Fruit fly (Drosophila melanogaster) whole organism, embryonic: ENCODE measurements around the gene crq.

ENCODE experiments used
- CG10209 ChIP-seq: fragments of 200-800 bp; sonication (Bioruptor generic); optimal IDR thresholded peaks from 3 replicates; lab custom pipeline; 2017; ENCODE audit warnings: missing biosample characterization, mild to moderate bottlenecking, missing genetic modification characterization, missing genetic modification reagents
- CG12769 ChIP-seq: fragments of 200-800 bp; sonication (Bioruptor generic); optimal IDR thresholded peaks from 2 replicates; lab custom pipeline; 2019; ENCODE audit warnings: missing biosample characterization, mild to moderate bottlenecking, missing genetic modification characterization, moderate library complexity
- CG14667 ChIP-seq: fragments of 200-800 bp; sonication (Bioruptor generic); IDR thresholded peaks from 2 replicates; pipeline ENCODE4 v1.3.6; 2022; ENCODE audit warnings: missing biosample characterization, missing genetic modification characterization
- Deaf1 ChIP-seq: fragments of 200-800 bp; optimal IDR thresholded peaks from 3 replicates; lab custom pipeline; 2019; ENCODE audit warnings: missing biosample characterization, mild to moderate bottlenecking, missing genetic modification characterization, moderate library complexity
- Myb ChIP-seq: fragments of 200-800 bp; sonication (Bioruptor generic); optimal IDR thresholded peaks from 2 replicates; lab custom pipeline; 2016; ENCODE audit warnings: missing biosample characterization, missing genetic modification characterization
- Nf-YA ChIP-seq: fragments of 200-800 bp; sonication (Bioruptor generic); IDR thresholded peaks from 2 replicates; pipeline ENCODE4 v1.3.6; 2022; ENCODE audit warnings: missing biosample characterization, missing genetic modification characterization
- Pdp1 ChIP-seq, 2 experiments: fragments of 200-800 bp; sonication (Bioruptor generic); optimal IDR thresholded peaks; 3 replicates each; lab custom pipeline; 2016; ENCODE audit warnings: missing biosample characterization in 2 of 2, missing genetic modification characterization in 2 of 2, mild to moderate bottlenecking in 1 of 2, moderate library complexity in 1 of 2
- Sox102F ChIP-seq: fragments of 200-800 bp; sonication (Bioruptor generic); optimal IDR thresholded peaks from 2 replicates; lab custom pipeline; 2018; ENCODE audit warnings: missing biosample characterization, mild to moderate bottlenecking, missing genetic modification characterization, moderate library complexity
- Trl ChIP-seq, 3 experiments: fragments of >200 bp in 2 of 3; fragments of 200-800 bp in 1 of 3; sonication (Bioruptor generic) in 1 of 3; optimal IDR thresholded peaks; 2 replicates in 1 of 3; 3 replicates in 2 of 3; lab custom pipeline; 2016 to 2017; ENCODE audit warnings: missing biosample characterization in 1 of 3, missing genetic modification characterization in 1 of 3
- chinmo ChIP-seq: fragments of 200-800 bp; sonication (Bioruptor generic); IDR thresholded peaks from 4 replicates; pipeline ENCODE4 v1.3.6; 2022; ENCODE audit warnings: missing biosample characterization, missing genetic modification characterization; ENCODE audit not compliant: partially characterized antibody
- inv ChIP-seq: fragments of 200-800 bp; sonication (Bioruptor generic); IDR thresholded peaks from 2 replicates; pipeline ENCODE4 v1.3.6; 2022; ENCODE audit warnings: missing biosample characterization, missing genetic modification characterization; ENCODE audit not compliant: partially characterized antibody
- odd ChIP-seq: fragments of 200-800 bp; sonication (Bioruptor generic); optimal IDR thresholded peaks from 2 replicates; lab custom pipeline; 2017; ENCODE audit warnings: missing biosample characterization, mild to moderate bottlenecking, missing genetic modification characterization
- onecut ChIP-seq: fragments of 200-800 bp; sonication (Bioruptor generic); IDR thresholded peaks from 2 replicates; pipeline ENCODE4 v1.3.6; 2022; ENCODE audit warnings: missing biosample characterization, missing genetic modification characterization
- p53 ChIP-seq: fragments of 200-800 bp; sonication (Bioruptor generic); optimal IDR thresholded peaks from 2 replicates; lab custom pipeline; 2016; ENCODE audit warnings: missing biosample characterization, missing genetic modification characterization
- pita ChIP-seq: fragments of 200-800 bp; sonication (Bioruptor generic); optimal IDR thresholded peaks from 2 replicates; lab custom pipeline; 2017; ENCODE audit warnings: missing biosample characterization, mild to moderate bottlenecking, missing genetic modification characterization
- scrt ChIP-seq: fragments of 200-800 bp; sonication (Bioruptor generic); optimal IDR thresholded peaks from 2 replicates; lab custom pipeline; 2018; ENCODE audit warnings: missing biosample characterization, mild to moderate bottlenecking, missing genetic modification characterization, moderate library complexity
- sens ChIP-seq: fragments of 200-800 bp; sonication (Bioruptor generic); peaks from one replicate; lab custom pipeline; 2016; ENCODE audit warnings: missing biosample characterization, missing genetic modification characterization
- slou ChIP-seq: fragments of 200-800 bp; sonication (Bioruptor generic); optimal IDR thresholded peaks from 3 replicates; lab custom pipeline; 2016; ENCODE audit warnings: missing biosample characterization, missing genetic modification characterization

crq gene

dm6 chr2L:403627-404575, 48.9 kb downstream of the crq start, which contains the start of gene Polr1B (continued):
- peak; percentile 57; the same call in 1 of the 2 replicates for TF ChIP-seq inv
- TF ChIP-seq Myb = peak; percentile 33
- TF ChIP-seq p53 (GFP tag; lab: Kevin White, UChicago) = no peak

- peak in 1 of 2 experiments; percentile 29 for TF ChIP-seq Trl (optimal IDR thresholded peaks at IDR 0.05; lab: Kevin White, UChicago)
- TF ChIP-seq Trl (GFP tag; optimal IDR thresholded peaks at IDR 0.05; lab: Kevin White, UChicago) = no peak
- TF ChIP-seq sens (GFP tag; lab: Kevin White, UChicago) = peak; percentile 35
- TF ChIP-seq onecut (GFP tag; lab: Robert Waterston, UW) = no peak
- no peak for TF ChIP-seq CG10209 (GFP tag; lab: Kevin White, UChicago)
- no peak for TF ChIP-seq Nf-YA (GFP tag; lab: Robert Waterston, UW)
- TF ChIP-seq chinmo (GFP tag; lab: Robert Waterston, UW) = 0 out of 4 replicates have a peak, but pooled peaks have one; percentile 4
- TF ChIP-seq scrt (GFP tag; lab: Kevin White, UChicago) = no peak
- TF ChIP-seq pita = no peak
- TF ChIP-seq Pdp1 (GFP tag; optimal IDR thresholded peaks at IDR 0.05; lab: Kevin White, UChicago) = no peak
- no peak for TF ChIP-seq Deaf1 (tag; lab: Kevin White, UChicago)
- peak; percentile 21 for TF ChIP-seq CG12769 (tag; lab: Kevin White, UChicago)
- TF ChIP-seq slou = no peak
- no peak for TF ChIP-seq Sox102F (GFP tag; lab: Kevin White, UChicago)
- TF ChIP-seq CG14667 (GFP tag; lab: Robert Waterston, UW) = no peak
- TF ChIP-seq odd (GFP tag; lab: Kevin White, UChicago) = no peak
- TF ChIP-seq, all 482 proteins: peak for 4
Measured at dm6 chr2L:402098-402497, 50.7 kb downstream of the crq start, which contains the start of gene CG4213. TSS of gene CG4213 (minus strand) at chr2L:402198.
